Worm (Caenorhabditis elegans) whole organism, L4 larva: ENCODE data around the gene gbh-2.

Source experiments
- Y48G9A.11 ChIP-seq: fragments of 200-800 bp; sonication (Bioruptor generic); IDR thresholded peaks from 2 replicates; pipeline ENCODE4 v1.3.6; 2022; ENCODE audit warnings: missing genetic modification reagents, missing genetic modification characterization, missing compliant biosample characterization
- ceh-44 ChIP-seq: fragments of 200-800 bp; sonication (Bioruptor generic); IDR thresholded peaks from 2 replicates; pipeline ENCODE4 v1.3.6; 2022; ENCODE audit warnings: missing genetic modification reagents, missing genetic modification characterization, missing compliant biosample characterization
- fos-1 ChIP-seq: fragments of 150-350 bp; optimal IDR thresholded peaks from 2 replicates; lab custom pipeline; 2014; ENCODE audit warnings: missing biosample characterization, missing genetic modification characterization
- lin-39 ChIP-seq: fragments of 150-350 bp; optimal IDR thresholded peaks from 2 replicates; lab custom pipeline; 2014; ENCODE audit warnings: missing biosample characterization, missing genetic modification reagents, missing genetic modification characterization
- lsy-2 ChIP-seq, 2 experiments: fragments of 150-350 bp in 1 of 2; sonication (generic microtip) in 1 of 2; optimal IDR thresholded peaks; 2 replicates each; lab custom pipeline; 2014 to 2017; ENCODE audit warnings: missing biosample characterization in 2 of 2, missing genetic modification characterization in 2 of 2
- nhr-77 ChIP-seq: fragments of 150-350 bp; optimal IDR thresholded peaks from 2 replicates; lab custom pipeline; 2014; ENCODE audit warnings: missing biosample characterization, missing genetic modification characterization
- skn-1 ChIP-seq: fragments of 150-350 bp; optimal IDR thresholded peaks from 2 replicates; lab custom pipeline; 2014; ENCODE audit warnings: missing biosample characterization, missing genetic modification characterization

- TF ChIP-seq lin-39 (tag; lab: Kevin White, UChicago) (no peak), ceh-44 (GFP tag; lab: Robert Waterston, UW) (no peak), skn-1 (tag; lab: Kevin White, UChicago) (no peak), nhr-77 (tag; lab: Kevin White, UChicago) (no peak), fos-1 (tag; lab: Kevin White, UChicago) (no peak), lsy-2 (tag; optimal IDR thresholded peaks at IDR 0.05; lab: Kevin White, UChicago) (peak in 1 of 2 experiments; percentile 78), Y48G9A.11 (GFP tag; lab: Robert Waterston, UW) (no peak)
These were observed 39.6 kb downstream of the gbh-2 start, which contains the start of the genes prp-9 and mrps-18B for ce11 chrII:8525133-8525736.
